Fruit fly (Drosophila melanogaster) whole organism, embryonic: ENCODE results near the gene eIF4E5.

Experiments
- Ada2b ChIP-seq: fragments of 200-800 bp; sonication (Bioruptor generic); IDR thresholded peaks from 2 replicates; pipeline ENCODE4 v1.3.6; 2022; ENCODE audit warnings: missing biosample characterization, missing genetic modification characterization
- CG10959 ChIP-seq: fragments of 200-800 bp; sonication (Bioruptor generic); IDR thresholded peaks from 2 replicates; pipeline ENCODE4 v1.3.6; 2022; ENCODE audit warnings: missing biosample characterization, missing genetic modification characterization
- CG11085 ChIP-seq: fragments of 200-800 bp; sonication (Bioruptor generic); IDR thresholded peaks from 2 replicates; pipeline ENCODE4 v1.3.6; 2022; ENCODE audit warnings: missing biosample characterization, missing genetic modification characterization
- CG11560 ChIP-seq: fragments of 200-800 bp; sonication (Bioruptor generic); IDR thresholded peaks from 3 replicates; pipeline ENCODE4 v1.3.6; 2022; ENCODE audit warnings: missing biosample characterization, missing genetic modification characterization
- CG12219 ChIP-seq: fragments of 200-800 bp; sonication (Bioruptor generic); optimal IDR thresholded peaks from 3 replicates; lab custom pipeline; 2018; ENCODE audit warnings: missing biosample characterization, mild to moderate bottlenecking, missing genetic modification characterization
- CG15601 ChIP-seq: fragments of 200-800 bp; sonication (Bioruptor generic); optimal IDR thresholded peaks from 3 replicates; lab custom pipeline; 2019; ENCODE audit warnings: missing biosample characterization, mild to moderate bottlenecking, missing genetic modification characterization, moderate library complexity
- CG16863 ChIP-seq: fragments of 200-800 bp; sonication (Bioruptor generic); optimal IDR thresholded peaks from 3 replicates; lab custom pipeline; 2016; ENCODE audit warnings: missing biosample characterization, missing genetic modification characterization
- CG17612 ChIP-seq: fragments of 200-800 bp; sonication (Bioruptor generic); IDR thresholded peaks from 2 replicates; pipeline ENCODE4 v1.3.6; 2022; ENCODE audit warnings: missing biosample characterization, missing genetic modification characterization
- CG18262 ChIP-seq: fragments of 200-800 bp; optimal IDR thresholded peaks from 3 replicates; lab custom pipeline; 2019; ENCODE audit warnings: missing biosample characterization, mild to moderate bottlenecking, missing genetic modification characterization, moderate library complexity
- CG31365 ChIP-seq: fragments of 200-800 bp; sonication (Bioruptor generic); optimal IDR thresholded peaks from 2 replicates; lab custom pipeline; 2018; ENCODE audit warnings: missing biosample characterization, mild to moderate bottlenecking, missing genetic modification characterization
- CG34224 ChIP-seq: fragments of 200-800 bp; sonication (Bioruptor generic); IDR thresholded peaks from 3 replicates; pipeline ENCODE4 v1.3.6; 2022; ENCODE audit warnings: missing biosample characterization, missing genetic modification characterization; ENCODE audit not compliant: partially characterized antibody
- CG43689 ChIP-seq: fragments of 200-800 bp; sonication (Bioruptor generic); IDR thresholded peaks from 2 replicates; pipeline ENCODE4 v1.3.6; 2022; ENCODE audit warnings: missing biosample characterization, missing genetic modification characterization
- CG7987 ChIP-seq: fragments of 200-800 bp; sonication (Bioruptor generic); optimal IDR thresholded peaks from 2 replicates; lab custom pipeline; 2018; ENCODE audit warnings: missing biosample characterization, mild to moderate bottlenecking, missing genetic modification characterization, moderate library complexity
- CG8290 ChIP-seq, 3 experiments: fragments of 200-800 bp; sonication (Bioruptor generic); optimal IDR thresholded peaks; 2 replicates each; lab custom pipeline; 2016 to 2019; ENCODE audit warnings: missing biosample characterization in 3 of 3, missing genetic modification characterization in 3 of 3, mild to moderate bottlenecking in 2 of 3, moderate library complexity in 1 of 3
- CG8388 ChIP-seq: fragments of 200-800 bp; sonication (Bioruptor generic); optimal IDR thresholded peaks from 2 replicates; lab custom pipeline; 2019; ENCODE audit warnings: missing biosample characterization, mild to moderate bottlenecking, missing genetic modification characterization, moderate library complexity
- CG8478 ChIP-seq: fragments of >200 bp; optimal IDR thresholded peaks from 2 replicates; lab custom pipeline; 2018
- CG9215 ChIP-seq: fragments of 200-800 bp; sonication (Bioruptor generic); IDR thresholded peaks from 2 replicates; pipeline ENCODE4 v1.3.6; 2022; ENCODE audit warnings: missing biosample characterization, missing genetic modification characterization
- CG9797 ChIP-seq: fragments of 200-800 bp; sonication (Bioruptor generic); optimal IDR thresholded peaks from 3 replicates; lab custom pipeline; 2018; ENCODE audit warnings: missing biosample characterization, mild to moderate bottlenecking, missing genetic modification characterization
- CTCF ChIP-seq: fragments of 200-800 bp; sonication (Bioruptor generic); optimal IDR thresholded peaks from 2 replicates; lab custom pipeline; 2017; ENCODE audit warnings: missing biosample characterization, mild to moderate bottlenecking, missing genetic modification characterization, moderate library complexity
- D ChIP-seq, 2 experiments: fragments of 200-800 bp in 1 of 2; fragments of >200 bp in 1 of 2; sonication (Bioruptor generic) in 1 of 2; optimal IDR thresholded peaks; 2 replicates in 1 of 2; 3 replicates in 1 of 2; lab custom pipeline; 2017; ENCODE audit warnings: mild to moderate bottlenecking in 1 of 2, missing biosample characterization in 1 of 2, missing genetic modification characterization in 1 of 2, missing genetic modification reagents in 1 of 2
- NfI ChIP-seq: fragments of 200-800 bp; sonication (Bioruptor generic); optimal IDR thresholded peaks from 3 replicates; lab custom pipeline; 2018; ENCODE audit warnings: missing biosample characterization, mild to moderate bottlenecking, missing genetic modification characterization, moderate library complexity
- Poxn ChIP-seq: fragments of 200-800 bp; sonication (Bioruptor generic); IDR thresholded peaks from 2 replicates; pipeline ENCODE4 v1.3.6; 2022; ENCODE audit warnings: missing biosample characterization, missing genetic modification characterization
- Sin3A ChIP-seq: fragments of >200 bp; optimal IDR thresholded peaks from 2 replicates; lab custom pipeline; 2018
- Sox102F ChIP-seq: fragments of 200-800 bp; sonication (Bioruptor generic); optimal IDR thresholded peaks from 2 replicates; lab custom pipeline; 2018; ENCODE audit warnings: missing biosample characterization, mild to moderate bottlenecking, missing genetic modification characterization, moderate library complexity
- Sry-β ChIP-seq: fragments of 200-800 bp; sonication (Bioruptor generic); optimal IDR thresholded peaks from 2 replicates; lab custom pipeline; 2018; ENCODE audit warnings: missing biosample characterization, mild to moderate bottlenecking, missing genetic modification characterization, moderate library complexity
- TFAM ChIP-seq: fragments of 200-800 bp; sonication (Bioruptor generic); optimal IDR thresholded peaks from 2 replicates; lab custom pipeline; 2017; ENCODE audit warnings: missing biosample characterization, missing genetic modification characterization, inconsistent platforms
- Xbp1 ChIP-seq: fragments of 200-800 bp; sonication (Bioruptor generic); optimal IDR thresholded peaks from 3 replicates; lab custom pipeline; 2016; ENCODE audit warnings: missing biosample characterization, mild to moderate bottlenecking, missing genetic modification characterization
- ato ChIP-seq: fragments of 200-800 bp; sonication (Bioruptor generic); IDR thresholded peaks from 2 replicates; pipeline ENCODE4 v1.3.6; 2022; ENCODE audit warnings: missing biosample characterization, missing genetic modification characterization; ENCODE audit not compliant: partially characterized antibody
- bbx ChIP-seq: fragments of 200-800 bp; sonication (Bioruptor generic); IDR thresholded peaks from 2 replicates; pipeline ENCODE4 v1.3.6; 2022; ENCODE audit warnings: missing biosample characterization, missing genetic modification characterization; ENCODE audit not compliant: partially characterized antibody
- cato ChIP-seq: fragments of 200-800 bp; sonication (Bioruptor generic); optimal IDR thresholded peaks from 2 replicates; lab custom pipeline; 2016; ENCODE audit warnings: missing biosample characterization, missing genetic modification characterization, borderline replicate concordance
- dm ChIP-seq: fragments of 200-800 bp; sonication (Bioruptor generic); optimal IDR thresholded peaks from 3 replicates; lab custom pipeline; 2016; ENCODE audit warnings: missing biosample characterization, missing genetic modification characterization
- fd102C ChIP-seq: fragments of 200-800 bp; sonication (Bioruptor generic); optimal IDR thresholded peaks from 2 replicates; lab custom pipeline; 2018; ENCODE audit warnings: missing biosample characterization, mild to moderate bottlenecking, missing genetic modification characterization, moderate library complexity
- fd96Cb ChIP-seq: fragments of 200-800 bp; sonication (Bioruptor generic); optimal IDR thresholded peaks from 2 replicates; lab custom pipeline; 2018; ENCODE audit warnings: missing biosample characterization, mild to moderate bottlenecking, missing genetic modification characterization, moderate library complexity
- grn ChIP-seq: fragments of 200-800 bp; sonication (Bioruptor generic); optimal IDR thresholded peaks from 3 replicates; lab custom pipeline; 2017; ENCODE audit warnings: missing biosample characterization, missing genetic modification characterization
- h ChIP-seq: fragments of >200 bp; optimal IDR thresholded peaks from 2 replicates; lab custom pipeline; 2017
- nau ChIP-seq: fragments of 200-800 bp; sonication (Bioruptor generic); optimal IDR thresholded peaks from 3 replicates; lab custom pipeline; 2017; ENCODE audit warnings: missing biosample characterization, mild to moderate bottlenecking, missing genetic modification characterization, missing genetic modification reagents
- phol ChIP-seq: fragments of 200-800 bp; sonication (Bioruptor generic); optimal IDR thresholded peaks from 3 replicates; lab custom pipeline; 2018; ENCODE audit warnings: missing biosample characterization, mild to moderate bottlenecking, missing genetic modification characterization, moderate library complexity
- prd ChIP-seq, 3 experiments: fragments of >200 bp in 2 of 3; fragments of 200-800 bp in 1 of 3; sonication (Bioruptor generic) in 1 of 3; optimal IDR thresholded peaks in 2 of 3; IDR thresholded peaks in 1 of 3; 2 replicates in 2 of 3; 3 replicates in 1 of 3; pipeline versions ENCODE4 v1.3.6 to Lab custom; 2017 to 2022; ENCODE audit warnings: missing biosample characterization in 1 of 3, missing genetic modification characterization in 1 of 3
- pum ChIP-seq: fragments of 200-800 bp; sonication (Bioruptor generic); optimal IDR thresholded peaks from 2 replicates; lab custom pipeline; 2016; ENCODE audit warnings: missing biosample characterization, missing genetic modification characterization
- rib ChIP-seq: fragments of 200-800 bp; sonication (Bioruptor generic); IDR thresholded peaks from 2 replicates; pipeline ENCODE4 v1.3.6; 2022; ENCODE audit warnings: missing biosample characterization, missing genetic modification characterization
- ro ChIP-seq: fragments of 200-800 bp; sonication (Bioruptor generic); IDR thresholded peaks from 2 replicates; pipeline ENCODE4 v1.3.6; 2022; ENCODE audit warnings: missing biosample characterization, missing genetic modification characterization
- row ChIP-seq: fragments of 200-800 bp; sonication (Bioruptor generic); IDR thresholded peaks from 3 replicates; pipeline ENCODE4 v1.3.6; 2022; ENCODE audit warnings: missing biosample characterization, missing genetic modification characterization
- sc ChIP-seq, 3 experiments: fragments of >200 bp in 2 of 3; fragments of 200-800 bp in 1 of 3; sonication (Bioruptor generic) in 1 of 3; optimal IDR thresholded peaks; 2 replicates in 2 of 3; 3 replicates in 1 of 3; lab custom pipeline; 2017; ENCODE audit warnings: mild to moderate bottlenecking in 1 of 3, missing biosample characterization in 1 of 3, missing genetic modification characterization in 1 of 3, missing genetic modification reagents in 1 of 3
- scrt ChIP-seq: fragments of 200-800 bp; sonication (Bioruptor generic); optimal IDR thresholded peaks from 2 replicates; lab custom pipeline; 2018; ENCODE audit warnings: missing biosample characterization, mild to moderate bottlenecking, missing genetic modification characterization, moderate library complexity
- sens-2 ChIP-seq: fragments of 200-800 bp; sonication (Bioruptor generic); IDR thresholded peaks from 2 replicates; pipeline ENCODE4 v1.3.6; 2022; ENCODE audit warnings: missing biosample characterization, missing genetic modification characterization
- shn ChIP-seq: fragments of 200-800 bp; sonication (Bioruptor generic); optimal IDR thresholded peaks from 3 replicates; lab custom pipeline; 2016; ENCODE audit warnings: missing biosample characterization, missing genetic modification characterization
- sna ChIP-seq: fragments of 200-800 bp; sonication (Bioruptor generic); IDR thresholded peaks from 2 replicates; pipeline ENCODE4 v1.3.6; 2022; ENCODE audit warnings: missing biosample characterization, missing genetic modification characterization; ENCODE audit not compliant: partially characterized antibody
- sug ChIP-seq: fragments of 200-800 bp; optimal IDR thresholded peaks from 2 replicates; lab custom pipeline; 2019; ENCODE audit warnings: missing biosample characterization, mild to moderate bottlenecking, missing genetic modification characterization, moderate library complexity
- tap ChIP-seq: fragments of 200-800 bp; optimal IDR thresholded peaks from 3 replicates; lab custom pipeline; 2019; ENCODE audit warnings: missing biosample characterization, mild to moderate bottlenecking, missing genetic modification characterization, moderate library complexity

Gene eIF4E5

dm6 chr3L:7909695-7910463, 15.2 kb downstream of the eIF4E5 start (continued):
- TF ChIP-seq ro (GFP tag; lab: Robert Waterston, UW) (no peak), sug (tag; lab: Kevin White, UChicago) (no peak), Poxn (GFP tag; lab: Robert Waterston, UW) (no peak), CG17612 (no peak), prd (optimal IDR thresholded peaks at IDR 0.05; lab: Kevin White, UChicago) (no peak), prd (GFP tag; IDR thresholded peaks at IDR 0.05; lab: Robert Waterston, UW) (no peak; the same call in 1 of the 3 replicates), sc (optimal IDR thresholded peaks at IDR 0.05; lab: Kevin White, UChicago) (no peak), sc (GFP tag; optimal IDR thresholded peaks at IDR 0.05; lab: Kevin White, UChicago) (no peak), Ada2b (GFP tag; lab: Robert Waterston, UW) (no peak), sna (no peak), pum (GFP tag; lab: Kevin White, UChicago) (no peak), CG11560 (tag; lab: Robert Waterston, UW) (no peak), CG16863 (no peak), ato (no peak), CG10959 (no peak), CG8290 (GFP tag; optimal IDR thresholded peaks at IDR 0.05; lab: Kevin White, UChicago) (no peak), CG8290 (tag; optimal IDR thresholded peaks at IDR 0.05; lab: Kevin White, UChicago) (no peak), tap (tag; lab: Kevin White, UChicago) (no peak), fd102C (no peak), CG18262 (no peak), CG9797 (GFP tag; lab: Kevin White, UChicago) (no peak), phol (peak; percentile 1), D (optimal IDR thresholded peaks at IDR 0.05; lab: Kevin White, UChicago) (no peak), D (GFP tag; optimal IDR thresholded peaks at IDR 0.05; lab: Kevin White, UChicago) (no peak), CG12219 (GFP tag; lab: Kevin White, UChicago) (no peak), CG9215 (no peak), Sox102F (GFP tag; lab: Kevin White, UChicago) (no peak), dm (GFP tag; lab: Kevin White, UChicago) (no peak), CG8388 (GFP tag; lab: Kevin White, UChicago) (no peak), scrt (no peak), nau (no peak), row (GFP tag; lab: Robert Waterston, UW) (peak; percentile 52), CG15601 (tag; lab: Kevin White, UChicago) (no peak), grn (GFP tag; lab: Kevin White, UChicago) (no peak), Sry-β (GFP tag; lab: Kevin White, UChicago) (no peak), Xbp1 (no peak), bbx (GFP tag; lab: Robert Waterston, UW) (no peak), CTCF (GFP tag; lab: Kevin White, UChicago) (no peak), sens-2 (GFP tag; lab: Robert Waterston, UW) (no peak), rib (GFP tag; lab: Robert Waterston, UW) (no peak), CG31365 (tag; lab: Kevin White, UChicago) (no peak), cato (GFP tag; lab: Kevin White, UChicago) (no peak), Sin3A (lab: Kevin White, UChicago) (no peak), NfI (GFP tag; lab: Kevin White, UChicago) (peak; percentile 4), CG11085 (GFP tag; lab: Robert Waterston, UW) (no peak; the same call in 1 of the 2 replicates), CG7987 (no peak), TFAM (GFP tag; lab: Kevin White, UChicago) (no peak), fd96Cb (tag; lab: Kevin White, UChicago) (no peak), CG43689 (no peak), CG8478 (lab: Kevin White, UChicago) (no peak), h (no peak), shn (GFP tag; lab: Kevin White, UChicago) (no peak), CG34224 (GFP tag; lab: Robert Waterston, UW) (no peak)
